Worm (Caenorhabditis elegans): ENCODE measurements around the gene ptr-13.

The ptr-13 gene

DNA sequence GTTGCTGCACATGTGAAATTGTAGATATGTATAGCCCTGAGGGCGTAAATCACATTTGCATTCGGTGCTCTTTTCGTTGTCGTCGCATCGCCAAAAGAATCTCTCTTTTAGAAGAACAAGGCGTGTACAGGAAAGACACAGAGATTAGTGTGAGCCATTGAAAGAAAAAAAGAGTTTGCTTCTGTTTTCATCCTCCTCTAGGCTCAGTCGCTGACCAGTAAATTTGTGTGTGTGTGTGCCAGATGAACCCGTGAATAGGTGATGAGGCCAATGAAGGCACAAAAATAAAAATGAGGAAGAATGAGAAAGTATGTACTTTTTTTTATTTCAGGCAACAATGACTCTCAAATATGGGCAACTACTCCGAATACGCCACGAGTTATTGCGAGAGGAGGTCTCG lies 49.9 kb downstream of the ptr-13 start, which contains the start of gene mat-2:
mat-2 (plus strand) TSS at position 301 of the 400 bp plus-strand sequence.
- TF ChIP-seq odd-2 (tag; optimal IDR thresholded peaks at IDR 0.05) = no peak
- no peak for TF ChIP-seq hlh-6 (tag; optimal IDR thresholded peaks at IDR 0.05)
- no peak for TF ChIP-seq fax-1 (tag; optimal IDR thresholded peaks at IDR 0.05)
- TF ChIP-seq F13H6.1 (tag; optimal IDR thresholded peaks at IDR 0.05) = no peak
- no peak for TF ChIP-seq dve-1 (tag; optimal IDR thresholded peaks at IDR 0.05)
- TF ChIP-seq ceh-2 (tag; optimal IDR thresholded peaks at IDR 0.05) = no peak
- TF ChIP-seq dmd-4 (tag; optimal IDR thresholded peaks at IDR 0.05; ENCODE audit: borderline replicate concordance) = no peak
- no peak for TF ChIP-seq C08G9.2 (tag; optimal IDR thresholded peaks at IDR 0.05)
- no peak for TF ChIP-seq che-1 (tag; optimal IDR thresholded peaks at IDR 0.05)
- TF ChIP-seq unc-55 (GFP tag; optimal IDR thresholded peaks at IDR 0.05) = no peak
- no peak for TF ChIP-seq ahr-1 (tag; optimal IDR thresholded peaks at IDR 0.05)
- no peak for TF ChIP-seq lim-6 (tag; optimal IDR thresholded peaks at IDR 0.05)
- TF ChIP-seq ceh-14 (tag; optimal IDR thresholded peaks at IDR 0.05) = no peak
- no peak for TF ChIP-seq hlh-13 (GFP tag; optimal IDR thresholded peaks at IDR 0.05)
- no peak for TF ChIP-seq nfya-1 (tag; optimal IDR thresholded peaks at IDR 0.05)

DNA sequence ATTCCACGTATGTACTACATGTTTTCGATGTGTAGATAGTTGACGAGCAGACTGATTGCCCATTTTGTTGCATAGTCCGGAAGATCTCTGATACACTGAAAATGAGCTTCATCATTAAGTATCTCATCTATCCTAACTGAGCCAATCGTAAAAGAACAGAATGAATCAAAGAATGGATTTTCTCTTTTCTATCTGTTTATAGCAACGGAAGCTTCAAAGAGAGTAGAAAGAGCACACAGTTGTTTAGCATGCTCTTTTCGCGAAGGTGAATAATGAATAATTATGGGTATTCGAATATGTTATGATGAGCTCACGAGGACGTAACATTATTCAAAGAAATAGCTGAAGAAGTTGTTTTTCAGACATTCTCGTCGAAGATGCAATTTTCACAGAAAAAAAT lies 51.2 kb downstream of the ptr-13 start, which contains the start of gene glb-4:
glb-4 (minus strand) TSS at position 101 of the 400 bp plus-strand sequence.
- no peak for TF ChIP-seq ceh-22 (tag; optimal IDR thresholded peaks at IDR 0.05)
- no peak for TF ChIP-seq sox-4 (tag; optimal IDR thresholded peaks at IDR 0.05)
- no peak for TF ChIP-seq ztf-16 (tag; optimal IDR thresholded peaks at IDR 0.05)
- no peak for TF ChIP-seq madf-2 (tag; optimal IDR thresholded peaks at IDR 0.05)
- TF ChIP-seq T23F11.4 (GFP tag; optimal IDR thresholded peaks at IDR 0.05) = no peak
- no peak for TF ChIP-seq hlh-15 (tag; optimal IDR thresholded peaks at IDR 0.05)
- TF ChIP-seq nhr-11 (tag; optimal IDR thresholded peaks at IDR 0.05) = no peak
- TF ChIP-seq pax-1 (tag; optimal IDR thresholded peaks at IDR 0.05) = no peak

DNA sequence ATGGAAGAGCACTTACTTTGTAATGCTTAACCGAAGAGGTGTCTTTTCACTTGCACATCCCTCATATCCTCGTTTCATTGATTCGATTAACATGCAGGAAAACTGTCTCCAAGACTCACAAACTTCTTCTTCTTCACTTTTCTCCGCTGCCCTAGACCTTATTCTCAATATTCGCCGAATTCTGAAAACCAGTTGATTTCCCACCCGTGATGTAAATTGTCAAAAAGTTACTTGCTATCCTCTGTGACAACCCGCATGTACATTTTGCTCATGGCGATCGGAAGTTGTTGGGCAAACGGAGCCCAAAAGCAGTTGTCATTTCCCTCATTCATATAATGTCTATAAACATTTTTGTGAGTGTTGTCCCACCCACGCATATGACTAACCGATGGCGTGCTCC lies 51.9 kb downstream of the ptr-13 start:
- TF ChIP-seq pax-1 (tag; optimal IDR thresholded peaks at IDR 0.05) (no peak), sox-4 (tag; optimal IDR thresholded peaks at IDR 0.05) (no peak)

DNA sequence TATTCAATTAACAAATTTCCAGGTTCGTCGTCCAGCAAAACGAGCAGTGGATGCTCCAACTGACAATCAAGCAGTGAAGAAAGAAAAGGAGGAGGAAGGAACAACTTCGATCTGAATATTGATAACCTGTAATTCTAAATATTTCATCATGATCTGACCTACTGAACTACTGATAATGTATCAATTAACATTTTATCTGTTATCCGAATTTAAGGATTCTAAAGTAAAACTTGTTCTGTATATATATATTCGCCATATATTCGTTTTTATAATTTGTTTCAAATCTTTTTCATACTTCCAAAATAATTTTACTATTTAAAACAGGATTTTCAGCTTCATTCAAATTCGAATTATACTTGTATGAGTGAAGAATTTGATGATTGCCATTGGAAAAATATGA lies 54.5 kb downstream of the ptr-13 start, which contains the start of gene apc-17:
apc-17 (plus strand) TSS at position 301 of the 400 bp plus-strand sequence.
- TF ChIP-seq ceh-6 (GFP tag; optimal IDR thresholded peaks at IDR 0.05) (no peak), tbx-7 (tag; optimal IDR thresholded peaks at IDR 0.05) (no peak), pros-1 (tag; optimal IDR thresholded peaks at IDR 0.05) (no peak), hlh-15 (tag; optimal IDR thresholded peaks at IDR 0.05) (no peak), tbx-2 (tag; optimal IDR thresholded peaks at IDR 0.05) (no peak), ahr-1 (tag; optimal IDR thresholded peaks at IDR 0.05) (no peak), K09A11.1 (tag; optimal IDR thresholded peaks at IDR 0.05; ENCODE audit: insufficient read depth) (no peak), madf-2 (tag; optimal IDR thresholded peaks at IDR 0.05) (no peak), syd-9 (tag; optimal IDR thresholded peaks at IDR 0.05) (no peak)

Data from whole organism, late embryonic.